Worm (Caenorhabditis elegans) whole organism, L2 larva: Measurements from ENCODE around the gene osm-10.

Source experiments
- C34F6.9 ChIP-seq: fragments of 150-350 bp; optimal IDR thresholded peaks from 2 replicates; lab custom pipeline; 2014; ENCODE audit warnings: missing biosample characterization, missing genetic modification characterization
- F13H6.1 ChIP-seq: sonication (generic microtip); optimal IDR thresholded peaks from 2 replicates; lab custom pipeline; 2016; ENCODE audit warnings: missing genetic modification characterization, missing compliant biosample characterization
- R02D3.7 ChIP-seq: fragments of 150-350 bp; optimal IDR thresholded peaks from 2 replicates; lab custom pipeline; 2014; ENCODE audit warnings: missing biosample characterization, missing genetic modification characterization
- Y55F3AM.14 ChIP-seq: fragments of 200-800 bp; sonication (Bioruptor generic); optimal IDR thresholded peaks from 2 replicates; lab custom pipeline; 2018; ENCODE audit warnings: mild to moderate bottlenecking, missing genetic modification characterization, missing compliant biosample characterization
- ZK546.5 ChIP-seq: sonication (generic microtip); optimal IDR thresholded peaks from 2 replicates; lab custom pipeline; 2017; ENCODE audit warnings: missing biosample characterization, missing genetic modification characterization
- alr-1 ChIP-seq: fragments of 150-350 bp; optimal IDR thresholded peaks from 2 replicates; lab custom pipeline; 2014; ENCODE audit warnings: missing biosample characterization, missing genetic modification characterization
- aly-2 ChIP-seq: fragments of 150-350 bp; optimal IDR thresholded peaks from 2 replicates; lab custom pipeline; 2014; ENCODE audit warnings: missing biosample characterization, missing genetic modification characterization
- ama-1 ChIP-seq: fragments of 150-350 bp; optimal IDR thresholded peaks from 2 replicates; lab custom pipeline; 2018; ENCODE audit warnings: inconsistent platforms
- blmp-1 ChIP-seq: sonication (generic microtip); optimal IDR thresholded peaks from 2 replicates; lab custom pipeline; 2017; ENCODE audit warnings: missing genetic modification characterization, mild to moderate bottlenecking, missing compliant biosample characterization, antibody characterized with exemption, moderate library complexity; ENCODE audit not compliant: insufficient read depth
- ceh-16 ChIP-seq: fragments of 150-350 bp; optimal IDR thresholded peaks from 2 replicates; lab custom pipeline; 2014; ENCODE audit warnings: missing biosample characterization, missing genetic modification characterization
- ceh-82 ChIP-seq: fragments of 150-350 bp; optimal IDR thresholded peaks from 2 replicates; lab custom pipeline; 2014; ENCODE audit warnings: missing biosample characterization, missing genetic modification characterization
- crh-2 ChIP-seq: sonication (generic microtip); optimal IDR thresholded peaks from 2 replicates; lab custom pipeline; 2017; ENCODE audit warnings: missing biosample characterization, missing genetic modification characterization
- dmd-4 ChIP-seq: sonication (generic microtip); optimal IDR thresholded peaks from 2 replicates; lab custom pipeline; 2017; ENCODE audit warnings: missing biosample characterization, missing genetic modification characterization
- egl-27 ChIP-seq: sonication (generic microtip); optimal IDR thresholded peaks from 3 replicates; lab custom pipeline; 2017; ENCODE audit warnings: missing biosample characterization, missing genetic modification reagents, missing genetic modification characterization
- elt-1 ChIP-seq: fragments of 150-350 bp; optimal IDR thresholded peaks from 2 replicates; lab custom pipeline; 2014; ENCODE audit warnings: missing biosample characterization, missing genetic modification characterization
- elt-3 ChIP-seq: sonication (generic microtip); optimal IDR thresholded peaks from 2 replicates; lab custom pipeline; 2017; ENCODE audit warnings: missing biosample characterization, missing genetic modification characterization
- fos-1 ChIP-seq: fragments of 150-350 bp; optimal IDR thresholded peaks from 2 replicates; lab custom pipeline; 2014; ENCODE audit warnings: missing biosample characterization, missing genetic modification characterization
- gmeb-1 ChIP-seq: fragments of 150-350 bp; optimal IDR thresholded peaks from 2 replicates; lab custom pipeline; 2014; ENCODE audit warnings: missing biosample characterization, missing genetic modification characterization
- lin-11 ChIP-seq: fragments of 150-350 bp; sonication (generic microtip); optimal IDR thresholded peaks from 2 replicates; lab custom pipeline; 2014; ENCODE audit warnings: missing biosample characterization, missing genetic modification characterization, inconsistent platforms, mixed read lengths
- lin-13 ChIP-seq: fragments of 150-350 bp; optimal IDR thresholded peaks from 2 replicates; lab custom pipeline; 2014; ENCODE audit warnings: missing biosample characterization, missing genetic modification reagents, missing genetic modification characterization
- lin-39 ChIP-seq: fragments of 150-350 bp; optimal IDR thresholded peaks from 2 replicates; lab custom pipeline; 2014; ENCODE audit warnings: missing biosample characterization, missing genetic modification reagents, missing genetic modification characterization
- lsy-2 ChIP-seq, 2 experiments: fragments of 150-350 bp in 1 of 2; sonication (generic microtip) in 1 of 2; optimal IDR thresholded peaks; 2 replicates each; lab custom pipeline; 2014 to 2017; ENCODE audit warnings: missing biosample characterization in 2 of 2, missing genetic modification characterization in 2 of 2
- mab-5 ChIP-seq: fragments of 150-350 bp; optimal IDR thresholded peaks from 2 replicates; lab custom pipeline; 2014; ENCODE audit warnings: missing biosample characterization, missing genetic modification characterization
- mbf-1 ChIP-seq: sonication (generic microtip); optimal IDR thresholded peaks from 2 replicates; lab custom pipeline; 2017; ENCODE audit warnings: missing biosample characterization, missing genetic modification characterization
- mdl-1 ChIP-seq, 2 experiments: fragments of 150-350 bp in 1 of 2; sonication (generic microtip) in 1 of 2; optimal IDR thresholded peaks; 2 replicates each; lab custom pipeline; 2017; ENCODE audit warnings: missing biosample characterization in 2 of 2, missing genetic modification characterization in 2 of 2
- nhr-10 ChIP-seq: sonication (generic microtip); optimal IDR thresholded peaks from 2 replicates; lab custom pipeline; 2017; ENCODE audit warnings: missing biosample characterization, missing genetic modification characterization
- nhr-11 ChIP-seq: fragments of 150-350 bp; optimal IDR thresholded peaks from 2 replicates; lab custom pipeline; 2014; ENCODE audit warnings: missing biosample characterization, missing genetic modification characterization
- nhr-12 ChIP-seq: fragments of 150-350 bp; optimal IDR thresholded peaks from 2 replicates; lab custom pipeline; 2014; ENCODE audit warnings: missing biosample characterization, missing genetic modification characterization
- nhr-129 ChIP-seq: fragments of 150-350 bp; optimal IDR thresholded peaks from 2 replicates; lab custom pipeline; 2014; ENCODE audit warnings: missing biosample characterization, missing genetic modification characterization
- nhr-21 ChIP-seq: fragments of 150-350 bp; optimal IDR thresholded peaks from 2 replicates; lab custom pipeline; 2014; ENCODE audit warnings: missing biosample characterization, missing genetic modification characterization
- nhr-23 ChIP-seq: fragments of 150-350 bp; optimal IDR thresholded peaks from 2 replicates; lab custom pipeline; 2014; ENCODE audit warnings: missing biosample characterization, missing genetic modification reagents, missing genetic modification characterization
- nhr-237 ChIP-seq: fragments of 150-350 bp; optimal IDR thresholded peaks from 2 replicates; lab custom pipeline; 2014; ENCODE audit warnings: missing biosample characterization, missing genetic modification characterization
- nhr-25 ChIP-seq: fragments of 150-350 bp; sonication (generic microtip); optimal IDR thresholded peaks from 3 replicates; lab custom pipeline; 2014; ENCODE audit warnings: missing biosample characterization, missing genetic modification characterization
- nhr-6 ChIP-seq: fragments of 150-350 bp; optimal IDR thresholded peaks from 2 replicates; lab custom pipeline; 2014; ENCODE audit warnings: missing biosample characterization, missing genetic modification characterization
- nhr-77 ChIP-seq: fragments of 150-350 bp; optimal IDR thresholded peaks from 2 replicates; lab custom pipeline; 2014; ENCODE audit warnings: missing biosample characterization, missing genetic modification characterization
- peb-1 ChIP-seq: fragments of 150-350 bp; optimal IDR thresholded peaks from 2 replicates; lab custom pipeline; 2014; ENCODE audit warnings: missing biosample characterization, missing genetic modification characterization
- sem-4 ChIP-seq: fragments of 150-350 bp; optimal IDR thresholded peaks from 2 replicates; lab custom pipeline; 2014; ENCODE audit warnings: missing biosample characterization, missing genetic modification reagents, missing genetic modification characterization
- skn-1 ChIP-seq: sonication (generic microtip); optimal IDR thresholded peaks from 2 replicates; lab custom pipeline; 2017; ENCODE audit warnings: missing biosample characterization, missing genetic modification characterization
- sma-3 ChIP-seq: sonication (generic microtip); optimal IDR thresholded peaks from 2 replicates; lab custom pipeline; 2016; ENCODE audit warnings: missing genetic modification reagents, missing genetic modification characterization, missing compliant biosample characterization
- sma-9 ChIP-seq, 2 experiments: fragments of 150-350 bp in 1 of 2; sonication (generic microtip) in 1 of 2; optimal IDR thresholded peaks; 2 replicates each; lab custom pipeline; 2014 to 2016; ENCODE audit warnings: missing genetic modification characterization in 2 of 2, mild to moderate bottlenecking in 1 of 2, missing biosample characterization in 1 of 2, missing compliant biosample characterization in 1 of 2, missing genetic modification reagents in 1 of 2, moderate library complexity in 1 of 2
- snpc-4 ChIP-seq: fragments of 150-350 bp; optimal IDR thresholded peaks from 2 replicates; lab custom pipeline; 2014; ENCODE audit warnings: missing biosample characterization, missing genetic modification characterization
- unc-39 ChIP-seq: fragments of 150-350 bp; optimal IDR thresholded peaks from 2 replicates; lab custom pipeline; 2014; ENCODE audit warnings: missing biosample characterization, missing genetic modification characterization
- unc-55 ChIP-seq: fragments of 150-350 bp; sonication (generic microtip); optimal IDR thresholded peaks from 3 replicates; lab custom pipeline; 2014; ENCODE audit warnings: missing biosample characterization, missing genetic modification reagents, missing genetic modification characterization
- unc-62 ChIP-seq: fragments of 150-350 bp; optimal IDR thresholded peaks from 2 replicates; lab custom pipeline; 2014; ENCODE audit warnings: missing biosample characterization, missing genetic modification reagents, missing genetic modification characterization
- zag-1 ChIP-seq: fragments of 150-350 bp; optimal IDR thresholded peaks from 2 replicates; lab custom pipeline; 2014; ENCODE audit warnings: missing biosample characterization, missing genetic modification characterization
- ztf-1 ChIP-seq: fragments of 200-800 bp; sonication (Bioruptor generic); conservative IDR thresholded peaks from 2 replicates; pipeline ENCODE4 v1.3.6; 2022; ENCODE audit warnings: missing genetic modification characterization, missing compliant biosample characterization
- ztf-11 ChIP-seq: sonication (generic microtip); optimal IDR thresholded peaks from 2 replicates; lab custom pipeline; 2017; ENCODE audit warnings: missing biosample characterization, missing genetic modification characterization
- ztf-4 ChIP-seq: fragments of 150-350 bp; optimal IDR thresholded peaks from 2 replicates; lab custom pipeline; 2014; ENCODE audit warnings: missing biosample characterization, missing genetic modification characterization

osm-10 gene

DNA sequence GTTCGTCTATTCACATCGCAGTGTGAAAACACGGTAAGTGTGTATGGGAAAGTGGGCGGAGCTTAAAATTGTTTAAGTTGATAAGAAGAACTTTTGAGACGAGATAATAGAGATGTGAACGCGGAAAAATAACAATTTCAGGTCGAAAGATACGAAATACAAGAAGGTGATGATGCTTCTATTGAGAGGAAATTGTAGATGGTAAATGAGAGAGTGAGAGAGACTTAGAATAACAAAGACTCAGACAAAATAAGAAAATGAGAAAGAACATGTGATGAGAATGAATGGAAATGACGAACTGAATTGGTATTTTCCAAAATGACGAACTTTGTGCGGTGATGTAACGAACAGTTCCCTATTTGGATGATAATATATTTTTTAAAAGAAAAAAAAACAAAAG lies 28.0 kb downstream of the osm-10 start:
- TF ChIP-seq nhr-11 (no peak), unc-39 (tag; lab: Kevin White, UChicago) (no peak), sem-4 (tag; lab: Kevin White, UChicago) (no peak), alr-1 (tag; lab: Kevin White, UChicago) (no peak), crh-2 (tag; lab: Kevin White, UChicago) (no peak), F13H6.1 (tag; lab: Kevin White, UChicago) (no peak), zag-1 (tag; lab: Kevin White, UChicago) (no peak), sma-9 (GFP tag; optimal IDR thresholded peaks at IDR 0.05; lab: Kevin White, UChicago) (no peak), sma-9 (tag; optimal IDR thresholded peaks at IDR 0.05; lab: Kevin White, UChicago) (no peak), ama-1 (lab: Kevin White, UChicago) (no peak), nhr-25 (peak; percentile 13), sma-3 (GFP tag; lab: Kevin White, UChicago) (peak; percentile 12)
- TF ChIP-seq, all 48 proteins: peak for 2

DNA sequence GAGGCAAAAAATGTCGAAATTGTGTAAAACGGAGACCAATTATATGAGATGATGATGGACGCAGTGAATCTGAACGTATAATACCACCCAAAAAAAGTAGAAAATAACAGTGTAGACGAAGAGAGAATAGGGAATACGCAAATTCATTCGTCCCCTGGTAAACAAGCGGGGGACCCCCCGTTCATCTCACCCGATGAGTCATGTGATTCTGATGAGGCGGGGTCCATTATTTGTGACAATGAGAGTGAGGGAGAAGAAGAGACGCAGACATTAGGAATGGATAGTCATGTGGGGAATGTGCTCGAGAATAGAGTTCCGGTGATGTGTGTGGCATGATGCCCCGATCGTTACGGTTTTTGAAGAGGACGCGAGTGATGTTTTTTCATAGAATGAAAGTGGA lies 29.0 kb downstream of the osm-10 start:
- TF ChIP-seq blmp-1 (tag; lab: Kevin White, UChicago) (no peak), F13H6.1 (tag; lab: Kevin White, UChicago) (peak; percentile 59), alr-1 (tag; lab: Kevin White, UChicago) (no peak), sma-3 (GFP tag; lab: Kevin White, UChicago) (peak; percentile 41), sma-9 (GFP tag; optimal IDR thresholded peaks at IDR 0.05; lab: Kevin White, UChicago) (peak; percentile 77), sma-9 (tag; optimal IDR thresholded peaks at IDR 0.05; lab: Kevin White, UChicago) (no peak), aly-2 (no peak), ztf-11 (tag; lab: Kevin White, UChicago) (no peak), mdl-1 (tag; optimal IDR thresholded peaks at IDR 0.05; lab: Kevin White, UChicago) (peak in 1 of 2 experiments; percentile 25), nhr-11 (no peak), lin-11 (tag; lab: Kevin White, UChicago) (no peak), lin-13 (no peak), ztf-1 (GFP tag; lab: Robert Waterston, UW) (no peak), nhr-77 (tag; lab: Kevin White, UChicago) (no peak), R02D3.7 (tag; lab: Kevin White, UChicago) (no peak), lin-39 (tag; lab: Kevin White, UChicago) (no peak), nhr-10 (no peak), ceh-16 (tag; lab: Kevin White, UChicago) (no peak), sem-4 (tag; lab: Kevin White, UChicago) (no peak), skn-1 (no peak), Y55F3AM.14 (GFP tag; lab: Kevin White, UChicago) (no peak), gmeb-1 (tag; lab: Kevin White, UChicago) (peak; percentile 28), nhr-23 (tag; lab: Kevin White, UChicago) (no peak), ceh-82 (tag; lab: Kevin White, UChicago) (no peak), crh-2 (tag; lab: Kevin White, UChicago) (peak; percentile 56), mab-5 (tag; lab: Kevin White, UChicago) (peak; percentile 70), ztf-4 (tag; lab: Kevin White, UChicago) (no peak), fos-1 (tag; lab: Kevin White, UChicago) (peak; percentile 9), nhr-129 (tag; lab: Kevin White, UChicago) (peak; percentile 86), ZK546.5 (tag; lab: Kevin White, UChicago) (no peak), unc-39 (tag; lab: Kevin White, UChicago) (no peak), egl-27 (tag; lab: Kevin White, UChicago) (no peak), nhr-237 (tag; lab: Kevin White, UChicago) (no peak), nhr-6 (tag; lab: Kevin White, UChicago) (peak; percentile 35), nhr-12 (no peak), unc-62 (no peak), elt-3 (tag; lab: Kevin White, UChicago) (no peak), peb-1 (tag; lab: Kevin White, UChicago) (no peak), ama-1 (lab: Kevin White, UChicago) (peak; percentile 68), lsy-2 (tag; optimal IDR thresholded peaks at IDR 0.05; lab: Kevin White, UChicago) (peak in 1 of 2 experiments; percentile 61), elt-1 (no peak), zag-1 (tag; lab: Kevin White, UChicago) (no peak), C34F6.9 (peak; percentile 81), nhr-21 (tag; lab: Kevin White, UChicago) (no peak), mbf-1 (tag; lab: Kevin White, UChicago) (no peak), nhr-25 (peak; percentile 59), snpc-4 (tag; lab: Kevin White, UChicago) (no peak), dmd-4 (tag; lab: Kevin White, UChicago) (no peak), unc-55 (GFP tag; lab: Kevin White, UChicago) (peak; percentile 7)
